Worm (Caenorhabditis elegans): Measurements from ENCODE around the gene his-72.
"Not testable (repeated sequence)": the region's sequence is repeated elsewhere in the genome, so short reads cannot be mapped to it uniquely, and the experiment has no call there.

- not testable (repeated sequence) for TF ChIP-seq hlh-4, pqm-1, aly-2 (tag; optimal IDR thresholded peaks at IDR 0.05)
These were observed 17.7 kb upstream of the his-72 start, which contains the start of gene Y49E10.30 for ce11 chrIII:12386597-12386996.

Measured in whole organism, L1 larva.